Fruit fly (Drosophila melanogaster) whole organism, prepupa: Measurements from ENCODE around the gene Rbfox1.

Experiments used
- CG9139 ChIP-seq: fragments of 200-800 bp; sonication (Bioruptor generic); optimal IDR thresholded peaks from 3 replicates; lab custom pipeline; 2017; ENCODE audit warnings: missing biosample characterization, mild to moderate bottlenecking, missing genetic modification characterization
- Hr4 ChIP-seq: fragments of 200-800 bp; sonication (Bioruptor generic); optimal IDR thresholded peaks from 3 replicates; lab custom pipeline; 2016; ENCODE audit warnings: missing biosample characterization, missing genetic modification characterization
- Sox102F ChIP-seq: fragments of 200-800 bp; sonication (Bioruptor generic); optimal IDR thresholded peaks from 2 replicates; lab custom pipeline; 2016; ENCODE audit warnings: missing biosample characterization, mild to moderate bottlenecking, missing genetic modification characterization
- cyc ChIP-seq: fragments of 200-800 bp; sonication (Bioruptor generic); optimal IDR thresholded peaks from 3 replicates; lab custom pipeline; 2016; ENCODE audit warnings: missing biosample characterization, missing genetic modification characterization
- spab ChIP-seq: fragments of 200-800 bp; sonication (Bioruptor generic); optimal IDR thresholded peaks from 2 replicates; lab custom pipeline; 2017; ENCODE audit warnings: missing biosample characterization, mild to moderate bottlenecking, missing genetic modification characterization, missing genetic modification reagents

- TF ChIP-seq cyc (GFP tag; lab: Kevin White, UChicago), result no peak
- TF ChIP-seq Hr4, result no peak
- TF ChIP-seq spab (GFP tag; lab: Kevin White, UChicago), result no peak
- TF ChIP-seq CG9139 (GFP tag; lab: Kevin White, UChicago), result no peak
- TF ChIP-seq Sox102F, result no peak
These were observed 147.2 kb downstream of the Rbfox1 start, which contains the start of gene CG14151 for dm6 chr3L:10628384-10628783.
